Worm (Caenorhabditis elegans): ENCODE results near the gene srap-1.

ce11 chrII:11200234-11200755 is 2.7 kb upstream of the srap-1 start:
- TF ChIP-seq mls-2 (tag; optimal IDR thresholded peaks at IDR 0.05) (no peak), nhr-28 (tag; optimal IDR thresholded peaks at IDR 0.05) (no peak), unc-39 (tag; optimal IDR thresholded peaks at IDR 0.05) (no peak), snpc-4 (tag; optimal IDR thresholded peaks at IDR 0.05) (no peak), elt-3 (tag; optimal IDR thresholded peaks at IDR 0.05) (no peak), lsy-2 (tag; optimal IDR thresholded peaks at IDR 0.05) (no peak), drap-1 (GFP tag; optimal IDR thresholded peaks at IDR 0.05) (no peak), nhr-237 (tag; optimal IDR thresholded peaks at IDR 0.05) (no peak)

Data from whole organism, mixed stage, embryonic.